Fruit fly (Drosophila melanogaster) whole organism, embryonic: ENCODE data around the gene Ire1.

Experiments used
- Abd-B ChIP-seq: fragments of 200-800 bp; sonication (Bioruptor generic); optimal IDR thresholded peaks from 2 replicates; lab custom pipeline; 2018; ENCODE audit warnings: missing biosample characterization, mild to moderate bottlenecking, missing genetic modification characterization, moderate library complexity
- Bgb ChIP-seq: fragments of 200-800 bp; sonication (Bioruptor generic); IDR thresholded peaks from 2 replicates; pipeline ENCODE4 v1.3.6; 2022; ENCODE audit warnings: missing biosample characterization, missing genetic modification characterization; ENCODE audit not compliant: partially characterized antibody
- C15 ChIP-seq: fragments of 200-800 bp; sonication (Bioruptor generic); IDR thresholded peaks from 3 replicates; pipeline ENCODE4 v1.3.6; 2022; ENCODE audit warnings: missing biosample characterization, missing genetic modification characterization
- CG10431 ChIP-seq: fragments of 200-800 bp; sonication (Bioruptor generic); optimal IDR thresholded peaks from 3 replicates; lab custom pipeline; 2018; ENCODE audit warnings: missing biosample characterization, mild to moderate bottlenecking, missing genetic modification characterization
- CG12236 ChIP-seq: fragments of 200-800 bp; sonication (Bioruptor generic); optimal IDR thresholded peaks from 2 replicates; lab custom pipeline; 2016; ENCODE audit warnings: missing biosample characterization, missing genetic modification characterization
- CG12744 ChIP-seq: fragments of 200-800 bp; sonication (Bioruptor generic); optimal IDR thresholded peaks from 2 replicates; lab custom pipeline; 2016; ENCODE audit warnings: missing biosample characterization, missing genetic modification characterization
- CG12769 ChIP-seq: fragments of 200-800 bp; sonication (Bioruptor generic); optimal IDR thresholded peaks from 2 replicates; lab custom pipeline; 2019; ENCODE audit warnings: missing biosample characterization, mild to moderate bottlenecking, missing genetic modification characterization, moderate library complexity
- CG13287 ChIP-seq: fragments of 200-800 bp; sonication (Bioruptor generic); IDR thresholded peaks from 2 replicates; pipeline ENCODE4 v1.3.6; 2022; ENCODE audit warnings: missing biosample characterization, missing genetic modification characterization; ENCODE audit not compliant: partially characterized antibody
- CG16815 ChIP-seq: fragments of 200-800 bp; sonication (Bioruptor generic); optimal IDR thresholded peaks from 3 replicates; lab custom pipeline; 2017; ENCODE audit warnings: missing biosample characterization, mild to moderate bottlenecking, missing genetic modification characterization
- CG17186 ChIP-seq: fragments of 200-800 bp; sonication (Bioruptor generic); optimal IDR thresholded peaks from 3 replicates; lab custom pipeline; 2017; ENCODE audit warnings: missing biosample characterization, missing genetic modification reagents, missing genetic modification characterization
- CG18011 ChIP-seq: fragments of 200-800 bp; sonication (Bioruptor generic); optimal IDR thresholded peaks from 2 replicates; lab custom pipeline; 2017; ENCODE audit warnings: missing biosample characterization, missing genetic modification characterization, mild to moderate bottlenecking, moderate library complexity, missing genotype
- CG2678 ChIP-seq: fragments of 200-800 bp; sonication (Bioruptor generic); optimal IDR thresholded peaks from 3 replicates; lab custom pipeline; 2019; ENCODE audit warnings: missing biosample characterization, mild to moderate bottlenecking, missing genetic modification characterization, moderate library complexity
- CG2889 ChIP-seq: fragments of 200-800 bp; sonication (Bioruptor generic); IDR thresholded peaks from 3 replicates; pipeline ENCODE4 v1.3.6; 2022; ENCODE audit warnings: missing biosample characterization, missing genetic modification characterization
- CG34224 ChIP-seq: fragments of 200-800 bp; sonication (Bioruptor generic); IDR thresholded peaks from 3 replicates; pipeline ENCODE4 v1.3.6; 2022; ENCODE audit warnings: missing biosample characterization, missing genetic modification characterization; ENCODE audit not compliant: partially characterized antibody
- CG4282 ChIP-seq: fragments of 200-800 bp; sonication (Bioruptor generic); optimal IDR thresholded peaks from 2 replicates; lab custom pipeline; 2016; ENCODE audit warnings: missing biosample characterization, missing genetic modification characterization
- CG43689 ChIP-seq: fragments of 200-800 bp; sonication (Bioruptor generic); IDR thresholded peaks from 2 replicates; pipeline ENCODE4 v1.3.6; 2022; ENCODE audit warnings: missing biosample characterization, missing genetic modification characterization
- CG4730 ChIP-seq: fragments of 200-800 bp; sonication (Bioruptor generic); IDR thresholded peaks from 2 replicates; pipeline ENCODE4 v1.3.6; 2022; ENCODE audit warnings: missing biosample characterization, missing genetic modification characterization
- CG4854 ChIP-seq: fragments of 200-800 bp; sonication (Bioruptor generic); optimal IDR thresholded peaks from 2 replicates; lab custom pipeline; 2016; ENCODE audit warnings: missing biosample characterization, missing genetic modification characterization, inconsistent platforms
- CG6254 ChIP-seq: fragments of 200-800 bp; sonication (Bioruptor generic); optimal IDR thresholded peaks from 3 replicates; lab custom pipeline; 2017; ENCODE audit warnings: mild to moderate bottlenecking, missing biosample characterization, missing genetic modification reagents, missing genetic modification characterization
- CG7372 ChIP-seq: fragments of 200-800 bp; sonication (Bioruptor generic); IDR thresholded peaks from 2 replicates; pipeline ENCODE4 v1.3.6; 2022; ENCODE audit warnings: missing biosample characterization, missing genetic modification characterization
- CG7556 ChIP-seq: fragments of 200-800 bp; sonication (Bioruptor generic); optimal IDR thresholded peaks from 2 replicates; lab custom pipeline; 2017; ENCODE audit warnings: missing biosample characterization, mild to moderate bottlenecking, missing genetic modification characterization
- CG8290 ChIP-seq, 3 experiments: fragments of 200-800 bp; sonication (Bioruptor generic); optimal IDR thresholded peaks; 2 replicates each; lab custom pipeline; 2016 to 2019; ENCODE audit warnings: missing biosample characterization in 3 of 3, missing genetic modification characterization in 3 of 3, mild to moderate bottlenecking in 2 of 3, moderate library complexity in 1 of 3
- CG9727 ChIP-seq: fragments of 200-800 bp; sonication (Bioruptor generic); optimal IDR thresholded peaks from 3 replicates; lab custom pipeline; 2017; ENCODE audit warnings: missing biosample characterization, mild to moderate bottlenecking, missing genetic modification characterization
- CHES-1-like ChIP-seq: fragments of 200-800 bp; sonication (Bioruptor generic); optimal IDR thresholded peaks from 2 replicates; lab custom pipeline; 2016; ENCODE audit warnings: missing biosample characterization, missing genetic modification characterization
- CkIIα-i1 ChIP-seq: fragments of 200-800 bp; sonication (Bioruptor generic); IDR thresholded peaks from 2 replicates; pipeline ENCODE4 v1.3.6; 2022; ENCODE audit warnings: missing biosample characterization, missing genetic modification characterization
- Dip2 ChIP-seq: fragments of 200-800 bp; sonication (Bioruptor generic); IDR thresholded peaks from 2 replicates; pipeline ENCODE4 v1.3.6; 2022; ENCODE audit warnings: missing biosample characterization, missing genetic modification characterization
- ERR ChIP-seq: fragments of 200-800 bp; sonication (Bioruptor generic); optimal IDR thresholded peaks from 2 replicates; lab custom pipeline; 2016; ENCODE audit warnings: missing biosample characterization, missing genetic modification characterization
- Fer2 ChIP-seq: fragments of 200-800 bp; sonication (Bioruptor generic); optimal IDR thresholded peaks from 2 replicates; lab custom pipeline; 2018; ENCODE audit warnings: missing biosample characterization, mild to moderate bottlenecking, missing genetic modification characterization, moderate library complexity
- Gsc ChIP-seq: fragments of 200-800 bp; sonication (Bioruptor generic); IDR thresholded peaks from 2 replicates; pipeline ENCODE4 v1.3.6; 2022; ENCODE audit warnings: missing biosample characterization, missing genetic modification characterization
- Hand ChIP-seq: fragments of 200-800 bp; sonication (Bioruptor generic); optimal IDR thresholded peaks from 2 replicates; lab custom pipeline; 2017; ENCODE audit warnings: mild to moderate bottlenecking, missing biosample characterization, missing genetic modification reagents, missing genetic modification characterization
- HmgD ChIP-seq: fragments of 200-800 bp; sonication (Bioruptor generic); optimal IDR thresholded peaks from 3 replicates; lab custom pipeline; 2016; ENCODE audit warnings: missing biosample characterization, missing genetic modification characterization
- HmgZ ChIP-seq: fragments of 200-800 bp; sonication (Bioruptor generic); optimal IDR thresholded peaks from 2 replicates; lab custom pipeline; 2018; ENCODE audit warnings: missing biosample characterization, mild to moderate bottlenecking, missing genetic modification characterization
- Lhr ChIP-seq: fragments of 200-800 bp; sonication (Bioruptor generic); optimal IDR thresholded peaks from 3 replicates; lab custom pipeline; 2017; ENCODE audit warnings: mild to moderate bottlenecking, missing biosample characterization, missing genetic modification reagents, missing genetic modification characterization
- Meics ChIP-seq: fragments of 200-800 bp; sonication (Bioruptor generic); optimal IDR thresholded peaks from 2 replicates; lab custom pipeline; 2017; ENCODE audit warnings: missing biosample characterization, mild to moderate bottlenecking, missing genetic modification characterization
- Taf1 ChIP-seq: fragments of 200-800 bp; sonication (Bioruptor generic); IDR thresholded peaks from 2 replicates; pipeline ENCODE4 v1.3.6; 2022; ENCODE audit warnings: missing biosample characterization, missing genetic modification characterization
- Usf ChIP-seq: fragments of 200-800 bp; sonication (Bioruptor generic); optimal IDR thresholded peaks from 2 replicates; lab custom pipeline; 2017; ENCODE audit warnings: missing genotype, missing biosample characterization, missing genetic modification characterization
- ato ChIP-seq: fragments of 200-800 bp; sonication (Bioruptor generic); IDR thresholded peaks from 2 replicates; pipeline ENCODE4 v1.3.6; 2022; ENCODE audit warnings: missing biosample characterization, missing genetic modification characterization; ENCODE audit not compliant: partially characterized antibody
- chn ChIP-seq: fragments of 200-800 bp; sonication (Bioruptor generic); optimal IDR thresholded peaks from 2 replicates; lab custom pipeline; 2016; ENCODE audit warnings: missing biosample characterization, missing genetic modification characterization
- en ChIP-seq: fragments of 200-800 bp; sonication (Bioruptor generic); optimal IDR thresholded peaks from 2 replicates; lab custom pipeline; 2016; ENCODE audit warnings: missing biosample characterization, missing genetic modification characterization
- eyg ChIP-seq: fragments of 200-800 bp; sonication (Bioruptor generic); optimal IDR thresholded peaks from 3 replicates; lab custom pipeline; 2016; ENCODE audit warnings: missing biosample characterization, missing genetic modification characterization
- fru ChIP-seq: fragments of >200 bp; optimal IDR thresholded peaks from 2 replicates; lab custom pipeline; 2017
- ken ChIP-seq: fragments of 200-800 bp; sonication (Bioruptor generic); IDR thresholded peaks from 3 replicates; pipeline ENCODE4 v1.3.6; 2022; ENCODE audit warnings: missing biosample characterization, missing genetic modification characterization
- lola ChIP-seq, 3 experiments: fragments of >200 bp in 2 of 3; fragments of 200-800 bp in 1 of 3; sonication (Bioruptor generic) in 1 of 3; optimal IDR thresholded peaks; 2 replicates each; lab custom pipeline; 2017 to 2019; ENCODE audit warnings: missing biosample characterization in 3 of 3, missing genetic modification characterization in 3 of 3, mild to moderate bottlenecking in 1 of 3, moderate library complexity in 1 of 3
- oc ChIP-seq: fragments of 200-800 bp; sonication (Bioruptor generic); optimal IDR thresholded peaks from 2 replicates; lab custom pipeline; 2018; ENCODE audit warnings: missing biosample characterization, mild to moderate bottlenecking, missing genetic modification characterization, moderate library complexity
- org-1 ChIP-seq: fragments of 200-800 bp; sonication (Bioruptor generic); optimal IDR thresholded peaks from 2 replicates; lab custom pipeline; 2017; ENCODE audit warnings: missing biosample characterization, missing genetic modification characterization
- pho ChIP-seq: fragments of 200-800 bp; sonication (Bioruptor generic); optimal IDR thresholded peaks from 2 replicates; lab custom pipeline; 2016; ENCODE audit warnings: missing biosample characterization, missing genetic modification characterization
- row ChIP-seq: fragments of 200-800 bp; sonication (Bioruptor generic); IDR thresholded peaks from 3 replicates; pipeline ENCODE4 v1.3.6; 2022; ENCODE audit warnings: missing biosample characterization, missing genetic modification characterization
- sisA ChIP-seq: fragments of 200-800 bp; sonication (Bioruptor generic); IDR thresholded peaks from 2 replicates; pipeline ENCODE4 v1.3.6; 2022; ENCODE audit warnings: missing biosample characterization, missing genetic modification characterization
- trem ChIP-seq: fragments of 200-800 bp; optimal IDR thresholded peaks from 3 replicates; lab custom pipeline; 2019; ENCODE audit warnings: missing biosample characterization, mild to moderate bottlenecking, missing genetic modification characterization, moderate library complexity
- tup ChIP-seq: fragments of 200-800 bp; sonication (Bioruptor generic); optimal IDR thresholded peaks from 2 replicates; lab custom pipeline; 2016; ENCODE audit warnings: missing biosample characterization, mild to moderate bottlenecking, missing genetic modification characterization, moderate library complexity

The Ire1 gene

dm6 chr3R:19880431-19880939, 19.4 kb upstream of the Ire1 start (continued):
- peak; percentile 14 for TF ChIP-seq CG17186 (GFP tag; lab: Kevin White, UChicago)
- no peak for TF ChIP-seq sisA (GFP tag; lab: Robert Waterston, UW)
- no peak for TF ChIP-seq CG12744
- TF ChIP-seq ERR (GFP tag; lab: Kevin White, UChicago), result peak; percentile 44
- TF ChIP-seq CG4730 (GFP tag; lab: Robert Waterston, UW), result no peak
- peak; percentile 55; the same call in 1 of the 2 replicates for TF ChIP-seq CG7372
- TF ChIP-seq CG6254 (GFP tag; lab: Kevin White, UChicago), result peak; percentile 8
- TF ChIP-seq org-1, result peak; percentile 11
- no peak for TF ChIP-seq eyg (GFP tag; lab: Kevin White, UChicago)
- peak; percentile 10 for TF ChIP-seq CG16815 (GFP tag; lab: Kevin White, UChicago)
- peak; percentile 40 for TF ChIP-seq Abd-B (GFP tag; lab: Kevin White, UChicago)
- TF ChIP-seq CG34224 (GFP tag; lab: Robert Waterston, UW), result 0 out of 3 replicates have a peak, but pooled peaks have one; percentile 16
- TF ChIP-seq tup, result no peak
- peak; percentile 67 for TF ChIP-seq Meics
- no peak for TF ChIP-seq Bgb (GFP tag; lab: Robert Waterston, UW)
- no peak for TF ChIP-seq CG12236
- TF ChIP-seq ato, result no peak; the same call in 1 of the 2 replicates
- TF ChIP-seq HmgZ, result peak; percentile 54
- TF ChIP-seq CG8290 (GFP tag; optimal IDR thresholded peaks at IDR 0.05; lab: Kevin White, UChicago), result no peak
- no peak for TF ChIP-seq CG8290 (tag; optimal IDR thresholded peaks at IDR 0.05; lab: Kevin White, UChicago)
- TF ChIP-seq ken (GFP tag; lab: Robert Waterston, UW), result no peak
- no peak for TF ChIP-seq CG13287 (GFP tag; lab: Robert Waterston, UW)
- no peak for TF ChIP-seq HmgD (GFP tag; lab: Kevin White, UChicago)
- TF ChIP-seq Lhr (GFP tag; lab: Kevin White, UChicago), result no peak
- no peak for TF ChIP-seq Taf1 (GFP tag; lab: Robert Waterston, UW)
- TF ChIP-seq CG4282 (GFP tag; lab: Kevin White, UChicago), result no peak
- peak; percentile 61 for TF ChIP-seq CHES-1-like (GFP tag; lab: Kevin White, UChicago)
- peak; percentile 36 for TF ChIP-seq pho (GFP tag; lab: Kevin White, UChicago)
- peak; percentile 28 for TF ChIP-seq CG12769
- TF ChIP-seq CG18011, result no peak
- no peak for TF ChIP-seq Usf (GFP tag; lab: Kevin White, UChicago)
- no peak for TF ChIP-seq lola (GFP tag; optimal IDR thresholded peaks at IDR 0.05; lab: Kevin White, UChicago)
- TF ChIP-seq oc (tag; lab: Kevin White, UChicago), result peak; percentile 21
- no peak for TF ChIP-seq trem (tag; lab: Kevin White, UChicago)
- peak; percentile 22 for TF ChIP-seq CG4854
- TF ChIP-seq CG43689 (GFP tag; lab: Robert Waterston, UW), result no peak
- TF ChIP-seq Gsc (GFP tag; lab: Robert Waterston, UW), result no peak
- TF ChIP-seq C15 (GFP tag; lab: Robert Waterston, UW), result no peak
- TF ChIP-seq fru (lab: Kevin White, UChicago), result no peak
- TF ChIP-seq Fer2, result peak; percentile 1
- peak; percentile 73 for TF ChIP-seq Hand
- peak; percentile 49 for TF ChIP-seq CG7556 (GFP tag; lab: Kevin White, UChicago)
- TF ChIP-seq row (GFP tag; lab: Robert Waterston, UW), result peak; percentile 87
- no peak for TF ChIP-seq Dip2 (GFP tag; lab: Robert Waterston, UW)
- peak; percentile 9 for TF ChIP-seq chn (GFP tag; lab: Kevin White, UChicago)
- TF ChIP-seq en (GFP tag; lab: Kevin White, UChicago), result peak; percentile 48
- TF ChIP-seq CG9727 (GFP tag; lab: Kevin White, UChicago), result peak; percentile 47
- TF ChIP-seq CkIIα-i1, result no peak
- TF ChIP-seq CG2678 (tag; lab: Kevin White, UChicago), result peak; percentile 79
- no peak for TF ChIP-seq CG2889 (GFP tag; lab: Robert Waterston, UW)
- TF ChIP-seq CG10431, result peak; percentile 60
